Fruit fly (Drosophila melanogaster) whole organism, embryonic: ENCODE measurements around the gene Antdh.

ENCODE experiments used
- Abd-B ChIP-seq: fragments of 200-800 bp; sonication (Bioruptor generic); optimal IDR thresholded peaks from 2 replicates; lab custom pipeline; 2018; ENCODE audit warnings: missing biosample characterization, mild to moderate bottlenecking, missing genetic modification characterization, moderate library complexity
- Atf6 ChIP-seq: fragments of 200-800 bp; sonication (Bioruptor generic); IDR thresholded peaks from 2 replicates; pipeline ENCODE4 v1.3.6; 2022; ENCODE audit warnings: missing biosample characterization, missing genetic modification characterization
- Bgb ChIP-seq: fragments of 200-800 bp; sonication (Bioruptor generic); IDR thresholded peaks from 2 replicates; pipeline ENCODE4 v1.3.6; 2022; ENCODE audit warnings: missing biosample characterization, missing genetic modification characterization; ENCODE audit not compliant: partially characterized antibody
- CG10321 ChIP-seq: fragments of 200-800 bp; sonication (Bioruptor generic); IDR thresholded peaks from 2 replicates; pipeline ENCODE4 v1.3.6; 2022; ENCODE audit warnings: missing biosample characterization, missing genetic modification characterization
- CG10979 ChIP-seq: fragments of 200-800 bp; sonication (Bioruptor generic); optimal IDR thresholded peaks from 2 replicates; lab custom pipeline; 2018; ENCODE audit warnings: missing biosample characterization, mild to moderate bottlenecking, missing genetic modification characterization, moderate library complexity
- CG12236 ChIP-seq: fragments of 200-800 bp; sonication (Bioruptor generic); optimal IDR thresholded peaks from 2 replicates; lab custom pipeline; 2016; ENCODE audit warnings: missing biosample characterization, missing genetic modification characterization
- CG1233 ChIP-seq: fragments of 200-800 bp; sonication (Bioruptor generic); optimal IDR thresholded peaks from 4 replicates; lab custom pipeline; 2018; ENCODE audit warnings: missing biosample characterization, mild to moderate bottlenecking, missing genetic modification characterization
- CG13296 ChIP-seq: fragments of 200-800 bp; sonication (Bioruptor generic); optimal IDR thresholded peaks from 3 replicates; lab custom pipeline; 2018; ENCODE audit warnings: missing biosample characterization, mild to moderate bottlenecking, missing genetic modification characterization
- CG1603 ChIP-seq: fragments of 200-800 bp; sonication (Bioruptor generic); optimal IDR thresholded peaks from 2 replicates; lab custom pipeline; 2019; ENCODE audit warnings: missing biosample characterization, mild to moderate bottlenecking, missing genetic modification characterization, moderate library complexity
- CG17829 ChIP-seq: fragments of 200-800 bp; optimal IDR thresholded peaks from 2 replicates; lab custom pipeline; 2019; ENCODE audit warnings: missing biosample characterization, mild to moderate bottlenecking, missing genetic modification characterization, moderate library complexity
- CG2712 ChIP-seq: fragments of 200-800 bp; optimal IDR thresholded peaks from 3 replicates; lab custom pipeline; 2019; ENCODE audit warnings: missing biosample characterization, mild to moderate bottlenecking, missing genetic modification characterization, moderate library complexity
- CG3726 ChIP-seq: fragments of 200-800 bp; sonication (Bioruptor generic); IDR thresholded peaks from 3 replicates; pipeline ENCODE4, ENCODE4 v1.3.6; 2022; ENCODE audit warnings: missing biosample characterization, missing genetic modification characterization
- CG6791 ChIP-seq: fragments of 200-800 bp; sonication (Bioruptor generic); IDR thresholded peaks from 3 replicates; pipeline ENCODE4 v1.3.6; 2022; ENCODE audit warnings: missing biosample characterization, missing genetic modification characterization; ENCODE audit not compliant: partially characterized antibody
- CG8924 ChIP-seq: fragments of 200-800 bp; optimal IDR thresholded peaks from 3 replicates; lab custom pipeline; 2019; ENCODE audit warnings: missing biosample characterization, mild to moderate bottlenecking, missing genetic modification characterization, moderate library complexity
- CG9727 ChIP-seq: fragments of 200-800 bp; sonication (Bioruptor generic); optimal IDR thresholded peaks from 3 replicates; lab custom pipeline; 2017; ENCODE audit warnings: missing biosample characterization, mild to moderate bottlenecking, missing genetic modification characterization
- CG9817 ChIP-seq: fragments of 200-800 bp; sonication (Bioruptor generic); optimal IDR thresholded peaks from 2 replicates; lab custom pipeline; 2018; ENCODE audit warnings: missing biosample characterization, mild to moderate bottlenecking, missing genetic modification characterization, moderate library complexity
- D19A ChIP-seq: fragments of 200-800 bp; optimal IDR thresholded peaks from 3 replicates; lab custom pipeline; 2019; ENCODE audit warnings: missing biosample characterization, mild to moderate bottlenecking, missing genetic modification characterization, moderate library complexity
- HLH54F ChIP-seq: fragments of 200-800 bp; sonication (Bioruptor generic); optimal IDR thresholded peaks from 3 replicates; lab custom pipeline; 2016; ENCODE audit warnings: missing biosample characterization, missing genetic modification characterization
- HmgD ChIP-seq: fragments of 200-800 bp; sonication (Bioruptor generic); optimal IDR thresholded peaks from 3 replicates; lab custom pipeline; 2016; ENCODE audit warnings: missing biosample characterization, missing genetic modification characterization
- MTF-1 ChIP-seq: fragments of 200-800 bp; sonication (Bioruptor generic); optimal IDR thresholded peaks from 2 replicates; lab custom pipeline; 2018; ENCODE audit warnings: missing biosample characterization, mild to moderate bottlenecking, missing genetic modification characterization, borderline replicate concordance
- Med ChIP-seq: fragments of 200-800 bp; sonication (Bioruptor generic); peaks from one replicate; lab custom pipeline; 2016; ENCODE audit warnings: missing biosample characterization, missing genetic modification characterization, mild to moderate bottlenecking, inconsistent platforms, moderate library complexity
- Nf-YA ChIP-seq: fragments of 200-800 bp; sonication (Bioruptor generic); IDR thresholded peaks from 2 replicates; pipeline ENCODE4 v1.3.6; 2022; ENCODE audit warnings: missing biosample characterization, missing genetic modification characterization
- Nf-YB ChIP-seq: fragments of 200-800 bp; sonication (Bioruptor generic); optimal IDR thresholded peaks from 3 replicates; lab custom pipeline; 2019; ENCODE audit warnings: missing biosample characterization, mild to moderate bottlenecking, missing genetic modification characterization, moderate library complexity
- Oli ChIP-seq: fragments of 200-800 bp; sonication (Bioruptor generic); optimal IDR thresholded peaks from 2 replicates; lab custom pipeline; 2018; ENCODE audit warnings: missing biosample characterization, mild to moderate bottlenecking, missing genetic modification characterization, moderate library complexity
- Pdp1 ChIP-seq, 2 experiments: fragments of 200-800 bp; sonication (Bioruptor generic); optimal IDR thresholded peaks; 3 replicates each; lab custom pipeline; 2016; ENCODE audit warnings: missing biosample characterization in 2 of 2, missing genetic modification characterization in 2 of 2, mild to moderate bottlenecking in 1 of 2, moderate library complexity in 1 of 2
- Rfx ChIP-seq: fragments of 200-800 bp; sonication (Bioruptor generic); IDR thresholded peaks from 2 replicates; pipeline ENCODE4 v1.3.6; 2022; ENCODE audit warnings: missing biosample characterization, missing genetic modification characterization
- Side ChIP-seq: fragments of 200-800 bp; sonication (Bioruptor generic); optimal IDR thresholded peaks from 2 replicates; lab custom pipeline; 2016; ENCODE audit warnings: missing biosample characterization, missing genetic modification characterization
- Sox100B ChIP-seq: fragments of 200-800 bp; sonication (Bioruptor generic); optimal IDR thresholded peaks from 3 replicates; lab custom pipeline; 2018; ENCODE audit warnings: missing biosample characterization, mild to moderate bottlenecking, missing genetic modification characterization
- YL-1 ChIP-seq: fragments of 200-800 bp; sonication (Bioruptor generic); optimal IDR thresholded peaks from 3 replicates; lab custom pipeline; 2017; ENCODE audit warnings: missing biosample characterization, mild to moderate bottlenecking, missing genetic modification characterization
- bigmax ChIP-seq: fragments of 200-800 bp; sonication (Bioruptor generic); optimal IDR thresholded peaks from 2 replicates; lab custom pipeline; 2018; ENCODE audit warnings: missing biosample characterization, mild to moderate bottlenecking, missing genetic modification characterization
- dmrt11E ChIP-seq: fragments of 200-800 bp; sonication (Bioruptor generic); optimal IDR thresholded peaks from 3 replicates; lab custom pipeline; 2018; ENCODE audit warnings: missing biosample characterization, mild to moderate bottlenecking, missing genetic modification characterization, moderate library complexity
- ham ChIP-seq: fragments of 200-800 bp; sonication (Bioruptor generic); IDR thresholded peaks from 2 replicates; pipeline ENCODE4 v1.3.6; 2022; ENCODE audit warnings: missing biosample characterization, missing genetic modification characterization
- hkb ChIP-seq, 2 experiments: fragments of 200-800 bp in 1 of 2; fragments of >200 bp in 1 of 2; sonication (Bioruptor generic) in 1 of 2; IDR thresholded peaks in 1 of 2; optimal IDR thresholded peaks in 1 of 2; 2 replicates each; pipeline versions ENCODE4 v1.3.6 to Lab custom; 2017 to 2022; ENCODE audit warnings: missing biosample characterization in 1 of 2, missing genetic modification characterization in 1 of 2
- lilli ChIP-seq: fragments of 200-800 bp; sonication (Bioruptor generic); optimal IDR thresholded peaks from 3 replicates; lab custom pipeline; 2016; ENCODE audit warnings: missing biosample characterization, missing genetic modification characterization
- lmd ChIP-seq: fragments of 200-800 bp; sonication (Bioruptor generic); IDR thresholded peaks from 2 replicates; pipeline ENCODE4 v1.3.6; 2022; ENCODE audit warnings: missing biosample characterization, missing genetic modification characterization
- lov ChIP-seq, 2 experiments: fragments of 200-800 bp in 1 of 2; fragments of >200 bp in 1 of 2; sonication (Bioruptor generic) in 1 of 2; IDR thresholded peaks in 1 of 2; optimal IDR thresholded peaks in 1 of 2; 2 replicates in 1 of 2; 3 replicates in 1 of 2; pipeline versions ENCODE4 v1.3.6 to Lab custom; 2017 to 2022; ENCODE audit warnings: missing biosample characterization in 1 of 2, missing genetic modification characterization in 1 of 2
- org-1 ChIP-seq: fragments of 200-800 bp; sonication (Bioruptor generic); optimal IDR thresholded peaks from 2 replicates; lab custom pipeline; 2017; ENCODE audit warnings: missing biosample characterization, missing genetic modification characterization
- otp ChIP-seq: fragments of 200-800 bp; sonication (Bioruptor generic); IDR thresholded peaks from 3 replicates; pipeline ENCODE4, ENCODE4 v1.3.6; 2022; ENCODE audit warnings: missing biosample characterization, missing genetic modification characterization
- pan ChIP-seq, 4 experiments: fragments of >200 bp in 3 of 4; fragments of 200-800 bp in 1 of 4; sonication (Bioruptor generic) in 1 of 4; optimal IDR thresholded peaks in 3 of 4; IDR thresholded peaks in 1 of 4; 2 replicates each; pipeline versions ENCODE4 v1.3.6 to Lab custom; 2017 to 2022; ENCODE audit warnings: missing biosample characterization in 2 of 4, missing genetic modification characterization in 2 of 4, mixed read lengths in 1 of 4
- pb ChIP-seq: fragments of 200-800 bp; sonication (Bioruptor generic); optimal IDR thresholded peaks from 3 replicates; lab custom pipeline; 2016; ENCODE audit warnings: missing biosample characterization, missing genetic modification characterization
- prd ChIP-seq, 3 experiments: fragments of >200 bp in 2 of 3; fragments of 200-800 bp in 1 of 3; sonication (Bioruptor generic) in 1 of 3; optimal IDR thresholded peaks in 2 of 3; IDR thresholded peaks in 1 of 3; 2 replicates in 2 of 3; 3 replicates in 1 of 3; pipeline versions ENCODE4 v1.3.6 to Lab custom; 2017 to 2022; ENCODE audit warnings: missing biosample characterization in 1 of 3, missing genetic modification characterization in 1 of 3
- pros ChIP-seq: fragments of 200-800 bp; sonication (Bioruptor generic); optimal IDR thresholded peaks from 3 replicates; lab custom pipeline; 2019; ENCODE audit warnings: missing biosample characterization, mild to moderate bottlenecking, missing genetic modification characterization, moderate library complexity
- row ChIP-seq: fragments of 200-800 bp; sonication (Bioruptor generic); IDR thresholded peaks from 3 replicates; pipeline ENCODE4 v1.3.6; 2022; ENCODE audit warnings: missing biosample characterization, missing genetic modification characterization
- schlank ChIP-seq: fragments of 200-800 bp; sonication (Bioruptor generic); optimal IDR thresholded peaks from 2 replicates; lab custom pipeline; 2018; ENCODE audit warnings: missing biosample characterization, mild to moderate bottlenecking, missing genetic modification characterization
- sens ChIP-seq: fragments of 200-800 bp; sonication (Bioruptor generic); peaks from one replicate; lab custom pipeline; 2016; ENCODE audit warnings: missing biosample characterization, missing genetic modification characterization
- zen2 ChIP-seq: fragments of 200-800 bp; sonication (Bioruptor generic); IDR thresholded peaks from 3 replicates; pipeline ENCODE4 v1.3.6; 2022; ENCODE audit warnings: missing biosample characterization, missing genetic modification characterization; ENCODE audit not compliant: partially characterized antibody

Antdh gene

DNA sequence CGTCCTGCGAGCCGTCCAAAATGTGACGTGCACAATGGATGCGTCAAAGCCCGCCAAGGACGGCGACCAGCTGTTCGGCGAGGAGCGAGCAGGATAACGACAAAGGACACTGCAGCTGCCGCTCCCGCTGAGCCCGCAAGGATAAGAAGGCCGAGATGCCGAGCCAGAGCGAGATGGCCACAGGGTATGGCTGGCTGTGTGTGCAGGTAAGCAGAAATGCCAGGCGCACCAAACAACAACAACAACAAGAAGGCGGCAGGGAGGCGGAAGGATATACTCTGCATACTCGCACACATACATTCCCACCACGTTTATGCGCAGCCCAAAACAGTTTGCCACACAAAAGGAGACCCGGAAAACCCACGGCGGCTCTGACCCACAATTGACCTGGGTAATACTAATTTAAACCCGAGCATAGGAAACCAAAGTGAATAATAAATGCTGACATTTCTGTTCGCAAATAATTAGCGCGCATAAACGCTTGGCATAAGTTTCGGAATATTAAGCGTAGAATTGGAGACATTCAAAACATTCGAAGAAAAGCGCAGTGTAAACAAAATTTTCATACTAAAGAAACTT is 22.2 kb downstream of the Antdh start (continued):
- TF ChIP-seq MTF-1 (no peak), sens (GFP tag; lab: Kevin White, UChicago) (peak; percentile 87), HLH54F (no peak), zen2 (no peak), Nf-YB (GFP tag; lab: Kevin White, UChicago) (no peak), Atf6 (GFP tag; lab: Robert Waterston, UW) (peak; percentile 24; the same call in 1 of the 2 replicates), hkb (optimal IDR thresholded peaks at IDR 0.05; lab: Kevin White, UChicago) (no peak), hkb (GFP tag; IDR thresholded peaks at IDR 0.05; lab: Robert Waterston, UW) (peak; percentile 64), schlank (tag; lab: Kevin White, UChicago) (no peak), Med (GFP tag; lab: Kevin White, UChicago) (peak; percentile 86), ham (no peak), HmgD (GFP tag; lab: Kevin White, UChicago) (no peak), CG6791 (GFP tag; lab: Robert Waterston, UW) (no peak), CG9817 (tag; lab: Kevin White, UChicago) (no peak), CG8924 (peak; percentile 10), pan (optimal IDR thresholded peaks at IDR 0.05; lab: Kevin White, UChicago) (no peak), pan (GFP tag; optimal IDR thresholded peaks at IDR 0.05 in 1 of 2, IDR thresholded peaks at IDR 0.05 in 1 of 2) (peak in 1 of 2 experiments; percentile 61), CG2712 (peak; percentile 37), CG3726 (GFP tag; lab: Robert Waterston, UW) (0 out of 3 replicates have a peak, but pooled peaks have one; percentile 26), CG17829 (peak; percentile 29), row (peak; percentile 64), CG13296 (no peak), org-1 (GFP tag; lab: Kevin White, UChicago) (peak; percentile 33), Bgb (GFP tag; lab: Robert Waterston, UW) (no peak), pros (GFP tag; lab: Kevin White, UChicago) (peak; percentile 71), Pdp1 (GFP tag; optimal IDR thresholded peaks at IDR 0.05; lab: Kevin White, UChicago) (peak in 1 of 2 experiments; percentile 14), lmd (GFP tag; lab: Robert Waterston, UW) (peak; percentile 24; the same call in 1 of the 2 replicates), CG9727 (GFP tag; lab: Kevin White, UChicago) (peak; percentile 49), Rfx (GFP tag; lab: Robert Waterston, UW) (0 out of 2 replicates have a peak, but pooled peaks have one; percentile 26), dmrt11E (tag; lab: Kevin White, UChicago) (peak; percentile 34), CG10979 (tag; lab: Kevin White, UChicago) (peak; percentile 30), prd (optimal IDR thresholded peaks at IDR 0.05; lab: Kevin White, UChicago) (no peak), prd (GFP tag; IDR thresholded peaks at IDR 0.05; lab: Robert Waterston, UW) (peak; percentile 44; the same call in 1 of the 3 replicates), lov (optimal IDR thresholded peaks at IDR 0.05; lab: Kevin White, UChicago) (no peak), lov (GFP tag; IDR thresholded peaks at IDR 0.05; lab: Robert Waterston, UW) (0 out of 3 replicates have a peak, but pooled peaks have one; percentile 11), lilli (GFP tag; lab: Kevin White, UChicago) (peak; percentile 4), Abd-B (GFP tag; lab: Kevin White, UChicago) (no peak), D19A (tag; lab: Kevin White, UChicago) (peak; percentile 12), CG1603 (tag; lab: Kevin White, UChicago) (peak; percentile 19), CG12236 (GFP tag; lab: Kevin White, UChicago) (no peak), Nf-YA (no peak), pb (GFP tag; lab: Kevin White, UChicago) (peak; percentile 3), CG10321 (GFP tag; lab: Robert Waterston, UW) (peak; percentile 56; the same call in 1 of the 2 replicates), Side (GFP tag; lab: Kevin White, UChicago) (peak; percentile 17), Oli (tag; lab: Kevin White, UChicago) (no peak), otp (GFP tag; lab: Robert Waterston, UW) (0 out of 3 replicates have a peak, but pooled peaks have one; percentile 39), bigmax (GFP tag; lab: Kevin White, UChicago) (no peak), YL-1 (no peak), CG1233 (GFP tag; lab: Kevin White, UChicago) (peak; percentile 25), Sox100B (GFP tag; lab: Kevin White, UChicago) (no peak)
